Fruit fly (Drosophila melanogaster): ENCODE results near the gene Gr28a.
A peak's percentile ranks its signal among the peaks of the same experiment; 100 is the strongest.

The Gr28a gene

dm6 chr2L:7433337-7433956 is 20.6 kb downstream of the Gr28a start, which contains the start of gene CG5958:
Gene CG5958, minus strand, starts transcription at chr2L:7433516.
- TF ChIP-seq Dfd (GFP tag; optimal IDR thresholded peaks at IDR 0.05), result no peak
- TF ChIP-seq Dif (GFP tag; optimal IDR thresholded peaks at IDR 0.05; ENCODE audit: partially characterized antibody), result no peak
- no peak for TF ChIP-seq dl (GFP tag; optimal IDR thresholded peaks at IDR 0.05; ENCODE audit: insufficient read depth in 1 of 2, partially characterized antibody in 2 of 2)
- no peak for TF ChIP-seq brk (GFP tag; optimal IDR thresholded peaks at IDR 0.05)
- TF ChIP-seq dsf (GFP tag; optimal IDR thresholded peaks at IDR 0.05; ENCODE audit: borderline replicate concordance), result no peak
- no peak for TF ChIP-seq CG32264 (GFP tag; optimal IDR thresholded peaks at IDR 0.05)
- no peak for TF ChIP-seq dmrt93B (GFP tag; optimal IDR thresholded peaks at IDR 0.05)
- no peak for TF ChIP-seq sv (GFP tag; optimal IDR thresholded peaks at IDR 0.05)
- no peak for TF ChIP-seq Rel (GFP tag; optimal IDR thresholded peaks at IDR 0.05)
- TF ChIP-seq Rel (tag; optimal IDR thresholded peaks at IDR 0.05), result peak; percentile 44
- no peak for TF ChIP-seq CG9705 (GFP tag; optimal IDR thresholded peaks at IDR 0.05)
- no peak for TF ChIP-seq pan (optimal IDR thresholded peaks at IDR 0.05)
- no peak for TF ChIP-seq OdsH (GFP tag; optimal IDR thresholded peaks at IDR 0.05)
- no peak for TF ChIP-seq Hr78 (GFP tag; optimal IDR thresholded peaks at IDR 0.05)
- TF ChIP-seq CrebA (GFP tag; optimal IDR thresholded peaks at IDR 0.05; ENCODE audit: borderline replicate concordance), result peak; percentile 46
- TF ChIP-seq N (GFP tag; optimal IDR thresholded peaks at IDR 0.05), result no peak
- no peak for TF ChIP-seq Abd-B (GFP tag; optimal IDR thresholded peaks at IDR 0.05)
- TF ChIP-seq psq (GFP tag; optimal IDR thresholded peaks at IDR 0.05), result no peak
- TF ChIP-seq lola (GFP tag; optimal IDR thresholded peaks at IDR 0.05), result no peak
- TF ChIP-seq Mio (GFP tag; optimal IDR thresholded peaks at IDR 0.05), result no peak
- TF ChIP-seq Vsx2 (GFP tag; optimal IDR thresholded peaks at IDR 0.05; ENCODE audit: partially characterized antibody), result no peak
- TF ChIP-seq Jra (GFP tag; optimal IDR thresholded peaks at IDR 0.05), result no peak
- TF ChIP-seq sage (GFP tag; optimal IDR thresholded peaks at IDR 0.05), result peak; percentile 13
- no peak for TF ChIP-seq fru (GFP tag; optimal IDR thresholded peaks at IDR 0.05)
- TF ChIP-seq tai (GFP tag; optimal IDR thresholded peaks at IDR 0.05), result no peak
- TF ChIP-seq jim (GFP tag; optimal IDR thresholded peaks at IDR 0.05), result no peak
- TF ChIP-seq HLH106 (tag; optimal IDR thresholded peaks at IDR 0.05), result no peak
- TF ChIP-seq Hnf4 (GFP tag; optimal IDR thresholded peaks at IDR 0.05), result peak; percentile 52
- no peak for TF ChIP-seq rgr (GFP tag; optimal IDR thresholded peaks at IDR 0.05)
- TF ChIP-seq foxo (GFP tag; optimal IDR thresholded peaks at IDR 0.05), result no peak
- TF ChIP-seq GATAd (GFP tag; optimal IDR thresholded peaks at IDR 0.05), result no peak
- TF ChIP-seq ey (GFP tag; optimal IDR thresholded peaks at IDR 0.05), result no peak
- no peak for TF ChIP-seq Sp1 (GFP tag; optimal IDR thresholded peaks at IDR 0.05)
- no peak for TF ChIP-seq woc (GFP tag; optimal IDR thresholded peaks at IDR 0.05)
- peak; percentile 19 for TF ChIP-seq h (GFP tag; optimal IDR thresholded peaks at IDR 0.05)
- TF ChIP-seq usp (GFP tag; optimal IDR thresholded peaks at IDR 0.05), result no peak
- no peak for TF ChIP-seq Myc (optimal IDR thresholded peaks at IDR 0.05)
- no peak for TF ChIP-seq Hr83 (GFP tag; optimal IDR thresholded peaks at IDR 0.05; ENCODE audit: poor library complexity, severe bottlenecking)
- peak; percentile 8 for TF ChIP-seq br (GFP tag; optimal IDR thresholded peaks at IDR 0.05)

DNA sequence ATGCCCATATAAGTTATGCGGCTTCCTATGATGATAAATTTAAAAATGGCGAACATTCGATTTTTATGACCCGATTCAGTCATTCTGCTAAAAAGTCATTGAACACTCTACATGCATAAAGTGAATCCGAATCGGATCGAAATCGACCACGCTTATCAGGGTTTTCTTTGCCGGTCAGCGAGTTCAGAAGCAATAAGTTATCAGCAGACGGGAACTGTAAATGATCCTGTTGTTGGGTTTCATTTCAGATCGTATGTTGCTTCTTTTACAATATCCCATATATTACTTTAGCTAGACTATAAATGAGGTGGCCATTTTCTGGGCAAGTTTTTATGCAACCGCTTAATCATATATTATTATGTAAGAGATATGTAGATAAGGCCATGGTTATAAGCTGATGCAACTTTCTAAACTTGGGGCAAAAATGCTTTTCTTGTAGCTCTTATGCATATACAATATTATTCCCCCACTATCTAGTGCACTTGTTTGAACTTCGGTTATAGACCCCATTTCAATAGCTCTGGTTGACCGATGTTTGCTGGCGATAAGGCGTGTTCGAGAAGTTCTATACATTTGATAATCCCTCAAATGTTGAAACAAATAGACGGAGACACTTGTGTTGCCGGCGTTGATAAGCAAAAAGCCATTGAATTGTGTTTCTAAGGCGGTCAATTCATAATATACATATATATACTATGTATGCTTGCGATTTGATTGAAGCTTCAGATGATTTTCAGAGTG is 22.0 kb downstream of the Gr28a start:
- no peak for TF ChIP-seq N (GFP tag; optimal IDR thresholded peaks at IDR 0.05)
- no peak for TF ChIP-seq foxo (GFP tag; optimal IDR thresholded peaks at IDR 0.05)
- TF ChIP-seq jim (GFP tag; optimal IDR thresholded peaks at IDR 0.05), result no peak
- no peak for TF ChIP-seq dmrt93B (GFP tag; optimal IDR thresholded peaks at IDR 0.05)
- no peak for TF ChIP-seq Sp1 (GFP tag; optimal IDR thresholded peaks at IDR 0.05)
- no peak for TF ChIP-seq h (GFP tag; optimal IDR thresholded peaks at IDR 0.05)
- TF ChIP-seq Jra (GFP tag; optimal IDR thresholded peaks at IDR 0.05), result no peak
- TF ChIP-seq brk (GFP tag; optimal IDR thresholded peaks at IDR 0.05), result no peak
- no peak for TF ChIP-seq Mio (GFP tag; optimal IDR thresholded peaks at IDR 0.05)
- TF ChIP-seq HLH106 (tag; optimal IDR thresholded peaks at IDR 0.05), result no peak
- TF ChIP-seq ey (GFP tag; optimal IDR thresholded peaks at IDR 0.05), result no peak
- TF ChIP-seq lola (GFP tag; optimal IDR thresholded peaks at IDR 0.05), result no peak
- TF ChIP-seq psq (GFP tag; optimal IDR thresholded peaks at IDR 0.05), result no peak
- TF ChIP-seq CrebA (GFP tag; optimal IDR thresholded peaks at IDR 0.05; ENCODE audit: borderline replicate concordance), result no peak
- no peak for TF ChIP-seq Vsx2 (GFP tag; optimal IDR thresholded peaks at IDR 0.05; ENCODE audit: partially characterized antibody)
- no peak for TF ChIP-seq pan (optimal IDR thresholded peaks at IDR 0.05)
- no peak for TF ChIP-seq Dfd (GFP tag; optimal IDR thresholded peaks at IDR 0.05)
- TF ChIP-seq Abd-B (GFP tag; optimal IDR thresholded peaks at IDR 0.05), result no peak
- TF ChIP-seq dsf (GFP tag; optimal IDR thresholded peaks at IDR 0.05; ENCODE audit: borderline replicate concordance), result no peak
